Worm (Caenorhabditis elegans): ENCODE measurements around the gene cnc-3.
A peak's percentile ranks its signal among the peaks of the same experiment; 100 is the strongest.

Gene cnc-3

DNA sequence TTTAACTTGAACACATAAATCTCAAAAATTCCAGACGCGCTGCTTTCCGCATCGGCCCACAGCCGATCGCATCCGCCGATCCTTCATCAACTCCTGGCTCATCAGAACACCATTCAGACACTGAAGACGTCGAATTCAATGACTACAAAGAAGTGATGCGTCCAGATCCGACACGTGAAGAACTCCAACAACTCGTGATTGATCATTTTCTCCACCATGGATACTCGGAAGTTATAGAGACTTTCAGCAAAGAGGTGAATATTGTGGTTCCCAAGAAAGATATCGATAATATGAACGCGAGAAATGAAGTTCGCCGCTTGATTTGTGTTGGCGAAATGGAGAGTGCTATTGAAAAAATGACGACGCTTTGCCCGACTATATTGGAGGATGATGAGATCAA lies 21.1 kb downstream of the cnc-3 start:
- no peak for TF ChIP-seq mls-2 (tag; optimal IDR thresholded peaks at IDR 0.05)
- TF ChIP-seq cnd-1 (tag; optimal IDR thresholded peaks at IDR 0.05) = no peak
- no peak for TF ChIP-seq nhr-76 (tag; optimal IDR thresholded peaks at IDR 0.05)
- no peak for TF ChIP-seq lsy-2 (tag; optimal IDR thresholded peaks at IDR 0.05)
- TF ChIP-seq ceh-39 (tag; optimal IDR thresholded peaks at IDR 0.05) = no peak
- no peak for TF ChIP-seq ham-2 (GFP tag; optimal IDR thresholded peaks at IDR 0.05)
- no peak for TF ChIP-seq pha-4 (tag; optimal IDR thresholded peaks at IDR 0.05)
- no peak for TF ChIP-seq tbx-8 (GFP tag; optimal IDR thresholded peaks at IDR 0.05)
- no peak for TF ChIP-seq blmp-1 (tag; optimal IDR thresholded peaks at IDR 0.05)
- no peak for TF ChIP-seq snpc-4 (tag; optimal IDR thresholded peaks at IDR 0.05)
- TF ChIP-seq mab-5 (tag; optimal IDR thresholded peaks at IDR 0.05) = no peak
- no peak for TF ChIP-seq drap-1 (GFP tag; optimal IDR thresholded peaks at IDR 0.05)

ce11 chrV:1471078-1471969 lies 23.5 kb downstream of the cnc-3 start:
- TF ChIP-seq bed-3 (GFP tag; optimal IDR thresholded peaks at IDR 0.05) (no peak), zip-8 (tag; optimal IDR thresholded peaks at IDR 0.05) (no peak), lsy-2 (tag; optimal IDR thresholded peaks at IDR 0.05) (peak; percentile 47), cnd-1 (tag; optimal IDR thresholded peaks at IDR 0.05) (no peak), M03D4.4 (tag; optimal IDR thresholded peaks at IDR 0.05) (no peak), tbx-8 (GFP tag; optimal IDR thresholded peaks at IDR 0.05) (no peak), ces-1 (GFP tag; optimal IDR thresholded peaks at IDR 0.05) (peak; percentile 80), unc-39 (tag; optimal IDR thresholded peaks at IDR 0.05) (no peak), sem-2 (GFP tag; optimal IDR thresholded peaks at IDR 0.05) (no peak), elt-1 (tag; optimal IDR thresholded peaks at IDR 0.05; ENCODE audit: borderline replicate concordance, insufficient read depth) (no peak), nhr-28 (tag; optimal IDR thresholded peaks at IDR 0.05) (no peak), ceh-43 (GFP tag; optimal IDR thresholded peaks at IDR 0.05) (no peak), nhr-237 (tag; optimal IDR thresholded peaks at IDR 0.05) (peak; percentile 10), unc-120 (tag; optimal IDR thresholded peaks at IDR 0.05; ENCODE audit: poor library complexity, severe bottlenecking) (peak; percentile 64), mep-1 (tag; optimal IDR thresholded peaks at IDR 0.05) (peak; percentile 64), pha-4 (tag; optimal IDR thresholded peaks at IDR 0.05) (peak; percentile 32), ztf-11 (tag; optimal IDR thresholded peaks at IDR 0.05) (no peak), elt-3 (tag; optimal IDR thresholded peaks at IDR 0.05) (no peak), snpc-4 (tag; optimal IDR thresholded peaks at IDR 0.05) (no peak), mab-5 (tag; optimal IDR thresholded peaks at IDR 0.05) (no peak), unc-62 (GFP tag; optimal IDR thresholded peaks at IDR 0.05) (peak; percentile 23), lin-13 (tag; optimal IDR thresholded peaks at IDR 0.05) (no peak), ham-2 (GFP tag; optimal IDR thresholded peaks at IDR 0.05) (no peak), flh-1 (GFP tag; optimal IDR thresholded peaks at IDR 0.05) (no peak), hlh-1 (tag; optimal IDR thresholded peaks at IDR 0.05) (peak; percentile 95)

DNA sequence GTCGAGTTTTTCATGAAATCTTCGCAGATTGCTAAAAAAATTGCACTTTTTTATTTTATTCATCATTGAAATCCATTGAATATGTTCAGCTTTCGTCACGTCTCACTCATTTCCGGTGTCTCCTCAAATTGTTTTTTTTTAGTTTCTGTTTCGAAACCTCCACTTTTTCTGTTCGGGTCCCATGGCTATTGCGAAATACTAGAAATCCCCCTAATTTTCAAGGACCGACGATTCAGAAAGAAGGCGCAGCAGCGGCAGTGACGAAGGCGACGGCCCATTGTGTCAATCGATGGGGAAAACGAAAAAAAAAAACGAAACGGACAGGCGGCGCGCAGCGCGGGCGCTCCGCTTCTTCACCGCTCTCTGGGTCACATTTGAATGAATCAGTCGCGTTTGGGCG lies 24.2 kb downstream of the cnc-3 start:
- TF ChIP-seq nhr-28 (tag; optimal IDR thresholded peaks at IDR 0.05) = no peak
- TF ChIP-seq hlh-1 (tag; optimal IDR thresholded peaks at IDR 0.05) = no peak
- TF ChIP-seq cnd-1 (tag; optimal IDR thresholded peaks at IDR 0.05) = no peak

DNA sequence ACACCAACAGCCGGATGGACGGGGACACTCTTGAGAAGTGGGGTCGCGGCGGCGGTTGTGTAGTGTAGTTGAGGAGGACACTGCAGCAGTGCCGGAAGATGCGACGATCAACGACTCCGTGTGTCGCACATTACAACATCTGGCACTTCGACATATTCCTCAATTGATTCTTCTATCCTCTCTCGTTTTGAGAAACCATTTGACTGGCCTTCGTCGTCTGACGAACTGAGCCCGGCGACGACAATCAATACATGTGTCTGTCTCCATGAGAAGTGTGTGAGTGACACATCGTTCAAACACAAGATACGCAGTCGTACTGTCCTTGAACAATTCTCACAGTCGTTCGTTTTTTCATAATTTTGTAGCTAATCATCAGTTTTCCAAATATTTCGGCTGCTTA lies 24.8 kb downstream of the cnc-3 start:
- TF ChIP-seq mab-5 (tag; optimal IDR thresholded peaks at IDR 0.05) (no peak), unc-120 (tag; optimal IDR thresholded peaks at IDR 0.05; ENCODE audit: poor library complexity, severe bottlenecking) (no peak), elt-3 (tag; optimal IDR thresholded peaks at IDR 0.05) (no peak), lin-32 (GFP tag; optimal IDR thresholded peaks at IDR 0.05) (no peak), hlh-1 (tag; optimal IDR thresholded peaks at IDR 0.05) (peak; percentile 10), nhr-12 (tag; optimal IDR thresholded peaks at IDR 0.05) (no peak), lsy-2 (tag; optimal IDR thresholded peaks at IDR 0.05) (no peak), lin-13 (tag; optimal IDR thresholded peaks at IDR 0.05) (no peak), nhr-28 (tag; optimal IDR thresholded peaks at IDR 0.05) (no peak), ces-1 (GFP tag; optimal IDR thresholded peaks at IDR 0.05) (no peak), snpc-4 (tag; optimal IDR thresholded peaks at IDR 0.05) (no peak), unc-62 (GFP tag; optimal IDR thresholded peaks at IDR 0.05) (peak; percentile 49), zip-8 (tag; optimal IDR thresholded peaks at IDR 0.05) (no peak), unc-39 (tag; optimal IDR thresholded peaks at IDR 0.05) (no peak), nhr-237 (tag; optimal IDR thresholded peaks at IDR 0.05) (no peak), elt-1 (tag; optimal IDR thresholded peaks at IDR 0.05; ENCODE audit: borderline replicate concordance, insufficient read depth) (no peak), cnd-1 (tag; optimal IDR thresholded peaks at IDR 0.05) (peak; percentile 16), pha-4 (tag; optimal IDR thresholded peaks at IDR 0.05) (no peak), mep-1 (tag; optimal IDR thresholded peaks at IDR 0.05) (no peak), bed-3 (GFP tag; optimal IDR thresholded peaks at IDR 0.05) (no peak), sem-2 (GFP tag; optimal IDR thresholded peaks at IDR 0.05) (no peak), ham-2 (GFP tag; optimal IDR thresholded peaks at IDR 0.05) (no peak), M03D4.4 (tag; optimal IDR thresholded peaks at IDR 0.05) (no peak), ceh-43 (GFP tag; optimal IDR thresholded peaks at IDR 0.05) (no peak), flh-1 (GFP tag; optimal IDR thresholded peaks at IDR 0.05) (no peak), ceh-83 (GFP tag; optimal IDR thresholded peaks at IDR 0.05) (no peak)
